Worm (Caenorhabditis elegans): Measurements from ENCODE around the gene mfsd-6.

Gene mfsd-6

ce11 chrIII:7552859-7553258 lies 26.4 kb downstream of the mfsd-6 start:
- TF ChIP-seq ceh-22 (tag; optimal IDR thresholded peaks at IDR 0.05) (no peak), ceh-45 (GFP tag; IDR thresholded peaks at IDR 0.05) (no peak), unc-86 (tag; optimal IDR thresholded peaks at IDR 0.05) (no peak), pat-9 (tag; optimal IDR thresholded peaks at IDR 0.05) (no peak), ets-4 (tag; optimal IDR thresholded peaks at IDR 0.05) (no peak), F13H6.1 (tag; optimal IDR thresholded peaks at IDR 0.05) (no peak), pha-2 (tag; optimal IDR thresholded peaks at IDR 0.05) (no peak), ztf-16 (tag; optimal IDR thresholded peaks at IDR 0.05) (no peak), hlh-6 (tag; optimal IDR thresholded peaks at IDR 0.05) (no peak), nfya-1 (tag; optimal IDR thresholded peaks at IDR 0.05) (no peak), pqm-1 (tag; optimal IDR thresholded peaks at IDR 0.05) (no peak), madf-2 (tag; optimal IDR thresholded peaks at IDR 0.05) (no peak), elt-4 (tag; optimal IDR thresholded peaks at IDR 0.05) (no peak), ceh-30 (tag; optimal IDR thresholded peaks at IDR 0.05) (no peak)

DNA sequence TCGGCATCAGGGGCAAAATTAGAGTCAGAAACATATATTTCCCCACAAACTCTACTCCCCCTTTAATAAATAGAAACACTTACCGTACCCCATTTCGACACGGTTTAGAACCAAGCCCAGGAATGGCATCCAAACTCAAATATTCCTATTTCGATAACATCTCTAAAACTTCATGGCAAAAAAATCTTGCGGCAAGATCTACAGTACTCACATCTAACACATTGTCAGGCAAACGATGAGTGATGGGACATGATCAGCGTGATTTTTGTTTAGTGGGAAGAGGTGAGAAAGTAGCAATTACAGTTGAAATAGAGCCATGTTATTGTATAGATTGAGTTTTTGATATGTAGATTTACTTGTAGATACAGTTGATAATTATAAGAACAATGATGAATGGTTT lies 28.2 kb downstream of the mfsd-6 start:
- TF ChIP-seq fkh-6 (tag; optimal IDR thresholded peaks at IDR 0.05) (no peak), sox-2 (GFP tag; IDR thresholded peaks at IDR 0.05) (no peak), pax-1 (tag; optimal IDR thresholded peaks at IDR 0.05) (no peak)

ce11 chrIII:7548963-7549362 lies 30.2 kb downstream of the mfsd-6 start:
- TF ChIP-seq syd-9 (tag; optimal IDR thresholded peaks at IDR 0.05): no peak
- no peak for TF ChIP-seq ceh-45 (GFP tag; IDR thresholded peaks at IDR 0.05)
- TF ChIP-seq che-1 (tag; optimal IDR thresholded peaks at IDR 0.05): no peak
- TF ChIP-seq mec-3 (tag; optimal IDR thresholded peaks at IDR 0.05; ENCODE audit: borderline replicate concordance): no peak
- TF ChIP-seq unc-55 (GFP tag; optimal IDR thresholded peaks at IDR 0.05): peak; percentile 86

- peak; percentile 18 for TF ChIP-seq nfya-1 (tag; optimal IDR thresholded peaks at IDR 0.05)
- no peak for TF ChIP-seq pros-1 (tag; optimal IDR thresholded peaks at IDR 0.05)
- peak; percentile 20 for TF ChIP-seq rnt-1 (tag; optimal IDR thresholded peaks at IDR 0.05)
- TF ChIP-seq unc-55 (GFP tag; optimal IDR thresholded peaks at IDR 0.05): peak; percentile 33
Observed at ce11 chrIII:7545189-7545588, 34.0 kb downstream of the mfsd-6 start.

DNA sequence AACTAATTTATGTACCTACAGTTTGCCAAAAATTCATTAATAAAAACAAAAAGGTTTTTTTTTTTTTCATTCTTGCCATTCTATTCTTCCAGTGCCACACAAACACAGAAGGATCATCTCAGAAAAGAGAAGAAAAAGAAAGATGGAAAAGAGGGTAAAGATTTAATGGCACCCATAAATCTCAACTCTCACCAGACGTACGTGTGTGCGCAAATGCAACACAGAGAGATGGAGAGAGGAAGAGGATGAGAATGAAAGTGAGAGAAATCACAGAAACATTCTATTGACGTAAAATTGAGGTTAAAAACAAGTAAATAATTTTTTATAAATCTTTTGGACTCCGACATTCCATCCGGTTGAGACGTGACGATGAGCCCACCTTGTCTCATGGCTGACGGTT lies 35.0 kb downstream of the mfsd-6 start:
- peak; percentile 6 for TF ChIP-seq ceh-18 (tag; optimal IDR thresholded peaks at IDR 0.05)
- no peak for TF ChIP-seq pqm-1 (tag; optimal IDR thresholded peaks at IDR 0.05)
- TF ChIP-seq pha-4 (tag; optimal IDR thresholded peaks at IDR 0.05): no peak
- no peak for TF ChIP-seq hlh-6 (tag; optimal IDR thresholded peaks at IDR 0.05)
- no peak for TF ChIP-seq pag-3 (tag; optimal IDR thresholded peaks at IDR 0.05; ENCODE audit: borderline replicate concordance)
- peak; percentile 80 for TF ChIP-seq unc-55 (GFP tag; optimal IDR thresholded peaks at IDR 0.05)
- TF ChIP-seq ceh-30 (tag; optimal IDR thresholded peaks at IDR 0.05): no peak
- TF ChIP-seq ama-1 (optimal IDR thresholded peaks at IDR 0.05): no peak
- TF ChIP-seq ahr-1 (tag; optimal IDR thresholded peaks at IDR 0.05): no peak
- no peak for TF ChIP-seq pat-9 (tag; optimal IDR thresholded peaks at IDR 0.05)
- no peak for TF ChIP-seq Y22D7AL.16 (tag; optimal IDR thresholded peaks at IDR 0.05)
- TF ChIP-seq pha-2 (tag; optimal IDR thresholded peaks at IDR 0.05): no peak

ce11 chrIII:7542037-7542436 lies 37.2 kb downstream of the mfsd-6 start:
- TF ChIP-seq che-1 (tag; optimal IDR thresholded peaks at IDR 0.05) (no peak), elt-2 (tag; optimal IDR thresholded peaks at IDR 0.05) (peak; percentile 94)

DNA sequence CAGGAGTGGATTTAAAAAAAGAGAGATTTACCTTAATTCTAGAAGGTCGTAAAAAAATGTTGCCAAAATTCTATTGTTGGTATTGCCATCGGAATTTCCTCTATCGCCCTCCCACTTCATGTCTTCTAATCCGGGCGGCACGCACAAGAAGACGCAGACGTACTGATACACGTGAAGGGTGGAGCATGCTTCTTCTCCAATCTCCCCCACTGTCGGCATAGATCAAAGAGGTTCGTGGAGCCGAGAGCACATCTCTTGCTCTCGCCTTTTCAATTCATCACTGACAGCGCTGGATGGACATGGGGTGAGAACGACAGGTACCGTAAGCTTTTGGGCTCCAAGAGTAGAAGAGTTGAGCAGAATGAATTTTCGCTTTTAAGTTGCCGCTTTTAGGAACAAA lies 42.7 kb downstream of the mfsd-6 start, which contains the start of gene lin-39:
lin-39 (minus strand) TSS at position 74 of the 400 bp plus-strand sequence.
- TF ChIP-seq syd-9 (tag; optimal IDR thresholded peaks at IDR 0.05): no peak
- TF ChIP-seq fkh-6 (tag; optimal IDR thresholded peaks at IDR 0.05): no peak
- no peak for TF ChIP-seq hlh-8 (tag; optimal IDR thresholded peaks at IDR 0.05)
- TF ChIP-seq ceh-9 (tag; optimal IDR thresholded peaks at IDR 0.05): no peak
- TF ChIP-seq fkh-10 (GFP tag; optimal IDR thresholded peaks at IDR 0.05): no peak
- TF ChIP-seq ceh-48 (tag; optimal IDR thresholded peaks at IDR 0.05): no peak
- no peak for TF ChIP-seq ceh-14 (tag; optimal IDR thresholded peaks at IDR 0.05)
- no peak for TF ChIP-seq F13H6.1 (tag; optimal IDR thresholded peaks at IDR 0.05)
- no peak for TF ChIP-seq nhr-232 (tag; optimal IDR thresholded peaks at IDR 0.05)
- no peak for TF ChIP-seq lin-11 (tag; optimal IDR thresholded peaks at IDR 0.05)
- TF ChIP-seq C38D4.7 (GFP tag; optimal IDR thresholded peaks at IDR 0.05): no peak

All from whole organism, late embryonic.